Fruit fly (Drosophila melanogaster) whole organism, embryonic: Measurements from ENCODE around the gene CG11279.

Experiments
- Abd-B ChIP-seq: fragments of 200-800 bp; sonication (Bioruptor generic); optimal IDR thresholded peaks from 2 replicates; lab custom pipeline; 2018; ENCODE audit warnings: missing biosample characterization, mild to moderate bottlenecking, missing genetic modification characterization, moderate library complexity
- Antp ChIP-seq: fragments of 200-800 bp; sonication (Bioruptor generic); optimal IDR thresholded peaks from 3 replicates; lab custom pipeline; 2016; ENCODE audit warnings: missing biosample characterization, missing genetic modification characterization
- Atf3 ChIP-seq: fragments of 200-800 bp; sonication (Bioruptor generic); optimal IDR thresholded peaks from 3 replicates; lab custom pipeline; 2016; ENCODE audit warnings: missing biosample characterization, missing genetic modification characterization
- B-H2 ChIP-seq: fragments of 200-800 bp; sonication (Bioruptor generic); optimal IDR thresholded peaks from 2 replicates; lab custom pipeline; 2018; ENCODE audit warnings: missing biosample characterization, mild to moderate bottlenecking, missing genetic modification characterization
- CG11093 ChIP-seq: fragments of 200-800 bp; sonication (Bioruptor generic); IDR thresholded peaks from 3 replicates; pipeline ENCODE4 v1.3.6; 2022; ENCODE audit warnings: missing biosample characterization, missing genetic modification characterization
- CG12104 ChIP-seq: fragments of 200-800 bp; sonication (Bioruptor generic); optimal IDR thresholded peaks from 3 replicates; lab custom pipeline; 2016; ENCODE audit warnings: missing biosample characterization, missing genetic modification characterization
- CG12236 ChIP-seq: fragments of 200-800 bp; sonication (Bioruptor generic); optimal IDR thresholded peaks from 2 replicates; lab custom pipeline; 2016; ENCODE audit warnings: missing biosample characterization, missing genetic modification characterization
- CG1233 ChIP-seq: fragments of 200-800 bp; sonication (Bioruptor generic); optimal IDR thresholded peaks from 4 replicates; lab custom pipeline; 2018; ENCODE audit warnings: missing biosample characterization, mild to moderate bottlenecking, missing genetic modification characterization
- CG12659 ChIP-seq: fragments of 200-800 bp; sonication (Bioruptor generic); optimal IDR thresholded peaks from 3 replicates; lab custom pipeline; 2017; ENCODE audit warnings: mild to moderate bottlenecking, missing biosample characterization, missing genetic modification reagents, missing genetic modification characterization
- CG15073 ChIP-seq: fragments of 200-800 bp; sonication (Bioruptor generic); optimal IDR thresholded peaks from 2 replicates; lab custom pipeline; 2016; ENCODE audit warnings: missing biosample characterization, missing genetic modification characterization
- CG1603 ChIP-seq: fragments of 200-800 bp; sonication (Bioruptor generic); optimal IDR thresholded peaks from 2 replicates; lab custom pipeline; 2019; ENCODE audit warnings: missing biosample characterization, mild to moderate bottlenecking, missing genetic modification characterization, moderate library complexity
- CG16779 ChIP-seq: fragments of 200-800 bp; sonication (Bioruptor generic); IDR thresholded peaks from 2 replicates; pipeline ENCODE4 v1.3.6; 2022; ENCODE audit warnings: missing biosample characterization, missing genetic modification characterization
- CG16813 ChIP-seq: fragments of 200-800 bp; sonication (Bioruptor generic); IDR thresholded peaks from 3 replicates; pipeline ENCODE4 v1.3.6; 2022; ENCODE audit warnings: missing biosample characterization, missing genetic modification characterization; ENCODE audit not compliant: partially characterized antibody
- CG18262 ChIP-seq: fragments of 200-800 bp; optimal IDR thresholded peaks from 3 replicates; lab custom pipeline; 2019; ENCODE audit warnings: missing biosample characterization, mild to moderate bottlenecking, missing genetic modification characterization, moderate library complexity
- CG18476 ChIP-seq: fragments of 200-800 bp; sonication (Bioruptor generic); optimal IDR thresholded peaks from 2 replicates; lab custom pipeline; 2016; ENCODE audit warnings: missing biosample characterization, mild to moderate bottlenecking, missing genetic modification characterization
- CG2202 ChIP-seq: fragments of 200-800 bp; sonication (Bioruptor generic); optimal IDR thresholded peaks from 2 replicates; lab custom pipeline; 2018; ENCODE audit warnings: missing biosample characterization, mild to moderate bottlenecking, missing genetic modification characterization
- CG3407 ChIP-seq: fragments of 200-800 bp; sonication (Bioruptor generic); optimal IDR thresholded peaks from 2 replicates; lab custom pipeline; 2018; ENCODE audit warnings: missing biosample characterization, mild to moderate bottlenecking, missing genetic modification characterization
- CG43689 ChIP-seq: fragments of 200-800 bp; sonication (Bioruptor generic); IDR thresholded peaks from 2 replicates; pipeline ENCODE4 v1.3.6; 2022; ENCODE audit warnings: missing biosample characterization, missing genetic modification characterization
- CG4707 ChIP-seq: fragments of 200-800 bp; sonication (Bioruptor generic); optimal IDR thresholded peaks from 2 replicates; lab custom pipeline; 2018; ENCODE audit warnings: missing biosample characterization, mild to moderate bottlenecking, missing genetic modification characterization, moderate library complexity
- CG5245 ChIP-seq: fragments of 200-800 bp; sonication (Bioruptor generic); optimal IDR thresholded peaks from 3 replicates; lab custom pipeline; 2016; ENCODE audit warnings: missing biosample characterization, missing genetic modification characterization
- CG5953 ChIP-seq: fragments of 200-800 bp; sonication (Bioruptor generic); IDR thresholded peaks from 2 replicates; pipeline ENCODE4 v1.3.6; 2022; ENCODE audit warnings: missing biosample characterization, missing genetic modification characterization
- CG7556 ChIP-seq: fragments of 200-800 bp; sonication (Bioruptor generic); optimal IDR thresholded peaks from 2 replicates; lab custom pipeline; 2017; ENCODE audit warnings: missing biosample characterization, mild to moderate bottlenecking, missing genetic modification characterization
- CG9215 ChIP-seq: fragments of 200-800 bp; sonication (Bioruptor generic); IDR thresholded peaks from 2 replicates; pipeline ENCODE4 v1.3.6; 2022; ENCODE audit warnings: missing biosample characterization, missing genetic modification characterization
- CG9932 ChIP-seq: fragments of 200-800 bp; sonication (Bioruptor generic); IDR thresholded peaks from 2 replicates; pipeline ENCODE4 v1.3.6; 2022; ENCODE audit warnings: missing biosample characterization, missing genetic modification characterization
- Doc2 ChIP-seq: fragments of 200-800 bp; sonication (Bioruptor generic); IDR thresholded peaks from 2 replicates; pipeline ENCODE4 v1.3.6; 2022; ENCODE audit warnings: missing biosample characterization, missing genetic modification characterization
- Fer1 ChIP-seq: fragments of 200-800 bp; sonication (Bioruptor generic); optimal IDR thresholded peaks from 2 replicates; lab custom pipeline; 2017; ENCODE audit warnings: missing biosample characterization, mild to moderate bottlenecking, missing genetic modification characterization
- Fer3 ChIP-seq: fragments of 200-800 bp; sonication (Bioruptor generic); optimal IDR thresholded peaks from 2 replicates; lab custom pipeline; 2018; ENCODE audit warnings: missing biosample characterization, mild to moderate bottlenecking, missing genetic modification characterization, moderate library complexity
- MTF-1 ChIP-seq: fragments of 200-800 bp; sonication (Bioruptor generic); optimal IDR thresholded peaks from 2 replicates; lab custom pipeline; 2018; ENCODE audit warnings: missing biosample characterization, mild to moderate bottlenecking, missing genetic modification characterization, borderline replicate concordance
- Meics ChIP-seq: fragments of 200-800 bp; sonication (Bioruptor generic); optimal IDR thresholded peaks from 2 replicates; lab custom pipeline; 2017; ENCODE audit warnings: missing biosample characterization, mild to moderate bottlenecking, missing genetic modification characterization
- Mes4 ChIP-seq: fragments of 200-800 bp; sonication (Bioruptor generic); optimal IDR thresholded peaks from 2 replicates; lab custom pipeline; 2016; ENCODE audit warnings: missing biosample characterization, missing genetic modification characterization
- NK7.1 ChIP-seq: fragments of 200-800 bp; sonication (Bioruptor generic); optimal IDR thresholded peaks from 3 replicates; lab custom pipeline; 2016; ENCODE audit warnings: missing biosample characterization, missing genetic modification characterization
- PHDP ChIP-seq: fragments of 200-800 bp; sonication (Bioruptor generic); optimal IDR thresholded peaks from 3 replicates; lab custom pipeline; 2018; ENCODE audit warnings: missing biosample characterization, mild to moderate bottlenecking, missing genetic modification characterization, moderate library complexity
- Side ChIP-seq: fragments of 200-800 bp; sonication (Bioruptor generic); optimal IDR thresholded peaks from 2 replicates; lab custom pipeline; 2016; ENCODE audit warnings: missing biosample characterization, missing genetic modification characterization
- Stat92E ChIP-seq, 3 experiments: fragments of >200 bp in 2 of 3; fragments of 200-800 bp in 1 of 3; sonication (Bioruptor generic) in 1 of 3; optimal IDR thresholded peaks; 2 replicates each; lab custom pipeline; 2017 to 2019; ENCODE audit warnings: missing biosample characterization in 3 of 3, missing genetic modification characterization in 3 of 3, mild to moderate bottlenecking in 1 of 3, moderate library complexity in 1 of 3
- cg ChIP-seq: fragments of 200-800 bp; sonication (Bioruptor generic); optimal IDR thresholded peaks from 3 replicates; lab custom pipeline; 2019; ENCODE audit warnings: missing biosample characterization, mild to moderate bottlenecking, missing genetic modification characterization, moderate library complexity
- chn ChIP-seq: fragments of 200-800 bp; sonication (Bioruptor generic); optimal IDR thresholded peaks from 2 replicates; lab custom pipeline; 2016; ENCODE audit warnings: missing biosample characterization, missing genetic modification characterization
- corto ChIP-seq: fragments of 200-800 bp; sonication (Bioruptor generic); optimal IDR thresholded peaks from 2 replicates; lab custom pipeline; 2016; ENCODE audit warnings: missing biosample characterization, mild to moderate bottlenecking, missing genetic modification characterization, moderate library complexity
- dati ChIP-seq: fragments of 200-800 bp; sonication (Bioruptor generic); IDR thresholded peaks from 2 replicates; pipeline ENCODE4 v1.3.6; 2022; ENCODE audit warnings: missing biosample characterization, missing genetic modification characterization
- dysf ChIP-seq: fragments of 200-800 bp; sonication (Bioruptor generic); IDR thresholded peaks from 3 replicates; pipeline ENCODE4 v1.3.6; 2022; ENCODE audit warnings: missing biosample characterization, missing genetic modification characterization
- eyg ChIP-seq: fragments of 200-800 bp; sonication (Bioruptor generic); optimal IDR thresholded peaks from 3 replicates; lab custom pipeline; 2016; ENCODE audit warnings: missing biosample characterization, missing genetic modification characterization
- fd3F ChIP-seq: fragments of 200-800 bp; sonication (Bioruptor generic); optimal IDR thresholded peaks from 2 replicates; lab custom pipeline; 2018; ENCODE audit warnings: missing biosample characterization, mild to moderate bottlenecking, missing genetic modification characterization, moderate library complexity
- gcm2 ChIP-seq: fragments of 200-800 bp; sonication (Bioruptor generic); optimal IDR thresholded peaks from 2 replicates; lab custom pipeline; 2016; ENCODE audit warnings: missing biosample characterization, missing genetic modification characterization
- gsb-n ChIP-seq: fragments of 200-800 bp; sonication (Bioruptor generic); optimal IDR thresholded peaks from 3 replicates; lab custom pipeline; 2018; ENCODE audit warnings: missing biosample characterization, mild to moderate bottlenecking, missing genetic modification characterization
- knrl ChIP-seq: fragments of 200-800 bp; sonication (Bioruptor generic); IDR thresholded peaks from 3 replicates; pipeline ENCODE4 v1.3.6; 2022; ENCODE audit warnings: missing biosample characterization, missing genetic modification characterization; ENCODE audit not compliant: partially characterized antibody
- lbe ChIP-seq: fragments of 200-800 bp; sonication (Bioruptor generic); optimal IDR thresholded peaks from 2 replicates; lab custom pipeline; 2016; ENCODE audit warnings: missing biosample characterization, mild to moderate bottlenecking, missing genetic modification characterization
- p53 ChIP-seq: fragments of 200-800 bp; sonication (Bioruptor generic); optimal IDR thresholded peaks from 2 replicates; lab custom pipeline; 2016; ENCODE audit warnings: missing biosample characterization, missing genetic modification characterization
- pros ChIP-seq: fragments of 200-800 bp; sonication (Bioruptor generic); optimal IDR thresholded peaks from 3 replicates; lab custom pipeline; 2019; ENCODE audit warnings: missing biosample characterization, mild to moderate bottlenecking, missing genetic modification characterization, moderate library complexity
- repo ChIP-seq: fragments of 200-800 bp; sonication (Bioruptor generic); optimal IDR thresholded peaks from 2 replicates; lab custom pipeline; 2016; ENCODE audit warnings: missing biosample characterization, missing genetic modification characterization
- ssp ChIP-seq: fragments of 200-800 bp; sonication (Bioruptor generic); IDR thresholded peaks from 2 replicates; pipeline ENCODE4 v1.3.6; 2022; ENCODE audit warnings: missing biosample characterization, missing genetic modification characterization
- stc ChIP-seq: fragments of 200-800 bp; sonication (Bioruptor generic); IDR thresholded peaks from 2 replicates; pipeline ENCODE4 v1.3.6; 2022; ENCODE audit warnings: missing biosample characterization, missing genetic modification characterization
- tna ChIP-seq: fragments of 200-800 bp; sonication (Bioruptor generic); IDR thresholded peaks from 2 replicates; pipeline ENCODE4 v1.3.6; 2022; ENCODE audit warnings: missing biosample characterization, missing genetic modification characterization; ENCODE audit not compliant: partially characterized antibody

The CG11279 gene

DNA sequence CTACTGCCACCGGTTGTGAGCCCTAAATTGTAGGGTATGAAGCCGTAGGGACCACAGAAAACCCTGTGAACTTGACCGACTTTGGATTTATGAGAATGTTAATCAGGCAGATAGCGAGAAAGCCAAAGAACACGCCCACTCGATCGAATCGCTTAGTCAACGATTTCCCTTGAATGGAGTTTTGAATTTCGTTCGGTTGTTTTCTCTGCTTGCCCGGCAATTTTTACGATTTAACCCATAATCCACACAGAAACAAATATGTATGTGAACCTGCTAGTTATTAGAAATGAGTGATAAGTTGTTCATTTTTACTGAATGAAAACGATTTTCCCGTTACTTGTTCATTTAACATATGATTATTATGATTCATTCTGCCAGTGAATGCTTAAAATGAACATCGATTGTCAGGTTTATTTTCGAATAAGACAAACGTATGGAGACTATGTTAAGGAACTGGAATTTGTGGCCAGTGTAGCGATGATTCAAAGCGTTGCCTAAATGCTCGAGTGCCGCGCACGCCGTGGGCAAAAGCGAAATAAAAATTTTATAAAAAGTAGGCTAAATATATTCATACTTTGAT lies 16.6 kb upstream of the CG11279 start (continued):
- TF ChIP-seq gsb-n (tag; lab: Kevin White, UChicago) = no peak
- no peak for TF ChIP-seq p53
- TF ChIP-seq CG18476 (GFP tag; lab: Kevin White, UChicago) = no peak
- TF ChIP-seq pros (GFP tag; lab: Kevin White, UChicago) = no peak
- no peak for TF ChIP-seq Antp (GFP tag; lab: Kevin White, UChicago)
- TF ChIP-seq repo (GFP tag; lab: Kevin White, UChicago) = no peak
- TF ChIP-seq lbe (GFP tag; lab: Kevin White, UChicago) = no peak
- TF ChIP-seq gcm2 (GFP tag; lab: Kevin White, UChicago) = no peak
- no peak for TF ChIP-seq MTF-1 (GFP tag; lab: Kevin White, UChicago)
- TF ChIP-seq B-H2 (GFP tag; lab: Kevin White, UChicago) = no peak
- TF ChIP-seq CG15073 (GFP tag; lab: Kevin White, UChicago) = no peak
- peak; percentile 58; the same call in 1 of the 3 replicates for TF ChIP-seq dysf (GFP tag; lab: Robert Waterston, UW)
- TF ChIP-seq cg (GFP tag; lab: Kevin White, UChicago) = no peak
- TF ChIP-seq CG12104 (GFP tag; lab: Kevin White, UChicago) = no peak
- TF ChIP-seq CG3407 (GFP tag; lab: Kevin White, UChicago) = no peak
- no peak for TF ChIP-seq CG12236 (GFP tag; lab: Kevin White, UChicago)
- TF ChIP-seq PHDP (tag; lab: Kevin White, UChicago) = no peak
- TF ChIP-seq Stat92E (GFP tag; optimal IDR thresholded peaks at IDR 0.05; lab: Kevin White, UChicago) = no peak
- TF ChIP-seq CG1233 = no peak
- no peak for TF ChIP-seq corto
- no peak for TF ChIP-seq CG2202 (tag; lab: Kevin White, UChicago)
- no peak for TF ChIP-seq Atf3 (GFP tag; lab: Kevin White, UChicago)
- TF ChIP-seq CG16813 = no peak
- TF ChIP-seq CG12659 (GFP tag; lab: Kevin White, UChicago) = no peak
- TF ChIP-seq knrl = no peak
- TF ChIP-seq CG16779 (GFP tag; lab: Robert Waterston, UW) = no peak
- no peak for TF ChIP-seq eyg (GFP tag; lab: Kevin White, UChicago)
- TF ChIP-seq CG5245 (GFP tag; lab: Kevin White, UChicago) = no peak
- no peak for TF ChIP-seq CG9932 (GFP tag; lab: Robert Waterston, UW)
- TF ChIP-seq Fer3 (tag; lab: Kevin White, UChicago) = no peak
- TF ChIP-seq CG43689 (GFP tag; lab: Robert Waterston, UW) = no peak
- TF ChIP-seq CG7556 = peak; percentile 16
- TF ChIP-seq Doc2 (GFP tag; lab: Robert Waterston, UW) = no peak
- no peak for TF ChIP-seq ssp
- no peak for TF ChIP-seq tna
- TF ChIP-seq CG5953 (GFP tag; lab: Robert Waterston, UW) = no peak
- no peak for TF ChIP-seq chn
- TF ChIP-seq CG4707 (GFP tag; lab: Kevin White, UChicago) = no peak
- no peak for TF ChIP-seq fd3F
- TF ChIP-seq Meics (GFP tag; lab: Kevin White, UChicago) = no peak
- TF ChIP-seq dati = no peak
- TF ChIP-seq Fer1 (GFP tag; lab: Kevin White, UChicago) = no peak
- TF ChIP-seq NK7.1 (GFP tag; lab: Kevin White, UChicago) = no peak
- TF ChIP-seq CG1603 (tag; lab: Kevin White, UChicago) = peak; percentile 37
- TF ChIP-seq CG18262 (tag; lab: Kevin White, UChicago) = peak; percentile 25
- no peak for TF ChIP-seq stc (GFP tag; lab: Robert Waterston, UW)
- no peak for TF ChIP-seq Side (GFP tag; lab: Kevin White, UChicago)
- no peak for TF ChIP-seq Mes4 (GFP tag; lab: Kevin White, UChicago)
- no peak for TF ChIP-seq CG9215 (GFP tag; lab: Robert Waterston, UW)
- TF ChIP-seq CG11093 = no peak
- TF ChIP-seq Abd-B (GFP tag; lab: Kevin White, UChicago) = peak; percentile 37
